Fruit fly (Drosophila melanogaster): Measurements from ENCODE around the gene CG2211.

Gene CG2211

dm6 chr3L:1352065-1352464, 16.9 kb upstream of the CG2211 start (continued):
- TF ChIP-seq CG18262 (tag; optimal IDR thresholded peaks at IDR 0.05) (peak; percentile 37), CG6683 (GFP tag; optimal IDR thresholded peaks at IDR 0.05) (no peak), Rfx (GFP tag; IDR thresholded peaks at IDR 0.05) (peak; percentile 51), otp (GFP tag; IDR thresholded peaks at IDR 0.05) (0 out of 3 replicates have a peak, but pooled peaks have one; percentile 17), MTF-1 (GFP tag; optimal IDR thresholded peaks at IDR 0.05; ENCODE audit: borderline replicate concordance) (no peak), Dbx (GFP tag; IDR thresholded peaks at IDR 0.05) (0 out of 3 replicates have a peak, but pooled peaks have one; percentile 21), HLH54F (GFP tag; optimal IDR thresholded peaks at IDR 0.05) (peak; percentile 40), odd (GFP tag; optimal IDR thresholded peaks at IDR 0.05) (peak; percentile 77), CG17802 (tag; optimal IDR thresholded peaks at IDR 0.05) (no peak), H2.0 (GFP tag; IDR thresholded peaks at IDR 0.05) (no peak), Doc3 (GFP tag; IDR thresholded peaks at IDR 0.05; ENCODE audit: partially characterized antibody) (peak; percentile 98), Gug (GFP tag; IDR thresholded peaks at IDR 0.05) (peak; percentile 31; the same call in 1 of the 4 replicates), Hr51 (GFP tag; optimal IDR thresholded peaks at IDR 0.05) (peak; percentile 30 to 38), Fer3 (tag; optimal IDR thresholded peaks at IDR 0.05) (no peak), Ets97D (GFP tag; optimal IDR thresholded peaks at IDR 0.05) (peak; percentile 56), bab2 (GFP tag; optimal IDR thresholded peaks at IDR 0.05) (no peak), HLH4C (GFP tag; IDR thresholded peaks at IDR 0.05; ENCODE audit: partially characterized antibody) (peak; percentile 77), Rx (GFP tag; IDR thresholded peaks at IDR 0.05) (no peak), B-H1 (GFP tag; IDR thresholded peaks at IDR 0.05) (no peak), CG5180 (GFP tag; optimal IDR thresholded peaks at IDR 0.05) (peak; percentile 30), Hr78 (GFP tag; optimal IDR thresholded peaks at IDR 0.05) (no peak), exex (tag; optimal IDR thresholded peaks at IDR 0.05) (peak; percentile 8), hth (optimal IDR thresholded peaks at IDR 0.05) (no peak), gcm (GFP tag; optimal IDR thresholded peaks at IDR 0.05) (peak; percentile 27), Dfd (GFP tag; optimal IDR thresholded peaks at IDR 0.05) (no peak), Side (GFP tag; optimal IDR thresholded peaks at IDR 0.05) (no peak), tx (GFP tag; optimal IDR thresholded peaks at IDR 0.05) (peak; percentile 8), NC2α (GFP tag; optimal IDR thresholded peaks at IDR 0.05) (no peak), CG7987 (GFP tag; optimal IDR thresholded peaks at IDR 0.05) (no peak), E2f1 (GFP tag; IDR thresholded peaks at IDR 0.05) (peak; percentile 11; the same call in 1 of the 2 replicates), her (GFP tag; optimal IDR thresholded peaks at IDR 0.05) (peak; percentile 39), CG13123 (GFP tag; optimal IDR thresholded peaks at IDR 0.05) (no peak), Sin3A (optimal IDR thresholded peaks at IDR 0.05) (no peak), GATAe (GFP tag; conservative IDR thresholded peaks at IDR 0.05) (no peak), NC2β (GFP tag; optimal IDR thresholded peaks at IDR 0.05) (peak; percentile 37), CG10462 (GFP tag; optimal IDR thresholded peaks at IDR 0.05) (peak; percentile 81), CG14667 (GFP tag; IDR thresholded peaks at IDR 0.05) (no peak), Hr3 (GFP tag; optimal IDR thresholded peaks at IDR 0.05) (no peak), CG12299 (tag; optimal IDR thresholded peaks at IDR 0.05) (no peak), CG18011 (GFP tag; optimal IDR thresholded peaks at IDR 0.05) (no peak), CG9609 (GFP tag; optimal IDR thresholded peaks at IDR 0.05) (no peak), CG12219 (GFP tag; optimal IDR thresholded peaks at IDR 0.05) (peak; percentile 7), CG15479 (GFP tag; optimal IDR thresholded peaks at IDR 0.05) (no peak), da (GFP tag; optimal IDR thresholded peaks at IDR 0.05) (no peak), ken (GFP tag; IDR thresholded peaks at IDR 0.05) (no peak), CG7928 (GFP tag; optimal IDR thresholded peaks at IDR 0.05) (no peak), CG4328 (GFP tag; optimal IDR thresholded peaks at IDR 0.05) (no peak), Ada2b (GFP tag; IDR thresholded peaks at IDR 0.05) (no peak), dpn (GFP tag; optimal IDR thresholded peaks at IDR 0.05) (peak; percentile 18 to 40), Meics (GFP tag; optimal IDR thresholded peaks at IDR 0.05) (peak; percentile 32), CG18619 (GFP tag; optimal IDR thresholded peaks at IDR 0.05) (no peak), br (optimal IDR thresholded peaks at IDR 0.05) (no peak)

All from whole organism, embryonic.